Worm (Caenorhabditis elegans) whole organism, L2 larva: ENCODE measurements around the gene C40A11.3.

Experiments used
- alr-1 ChIP-seq: fragments of 150-350 bp; optimal IDR thresholded peaks from 2 replicates; lab custom pipeline; 2014; ENCODE audit warnings: missing biosample characterization, missing genetic modification characterization
- ama-1 ChIP-seq: fragments of 150-350 bp; optimal IDR thresholded peaks from 2 replicates; lab custom pipeline; 2018; ENCODE audit warnings: inconsistent platforms
- egl-27 ChIP-seq: sonication (generic microtip); optimal IDR thresholded peaks from 3 replicates; lab custom pipeline; 2017; ENCODE audit warnings: missing biosample characterization, missing genetic modification reagents, missing genetic modification characterization
- elt-3 ChIP-seq: sonication (generic microtip); optimal IDR thresholded peaks from 2 replicates; lab custom pipeline; 2017; ENCODE audit warnings: missing biosample characterization, missing genetic modification characterization
- lin-11 ChIP-seq: fragments of 150-350 bp; sonication (generic microtip); optimal IDR thresholded peaks from 2 replicates; lab custom pipeline; 2014; ENCODE audit warnings: missing biosample characterization, missing genetic modification characterization, inconsistent platforms, mixed read lengths
- lsy-2 ChIP-seq, 2 experiments: fragments of 150-350 bp in 1 of 2; sonication (generic microtip) in 1 of 2; optimal IDR thresholded peaks; 2 replicates each; lab custom pipeline; 2014 to 2017; ENCODE audit warnings: missing biosample characterization in 2 of 2, missing genetic modification characterization in 2 of 2
- nhr-12 ChIP-seq: fragments of 150-350 bp; optimal IDR thresholded peaks from 2 replicates; lab custom pipeline; 2014; ENCODE audit warnings: missing biosample characterization, missing genetic modification characterization
- snpc-4 ChIP-seq: fragments of 150-350 bp; optimal IDR thresholded peaks from 2 replicates; lab custom pipeline; 2014; ENCODE audit warnings: missing biosample characterization, missing genetic modification characterization
- unc-55 ChIP-seq: fragments of 150-350 bp; sonication (generic microtip); optimal IDR thresholded peaks from 3 replicates; lab custom pipeline; 2014; ENCODE audit warnings: missing biosample characterization, missing genetic modification reagents, missing genetic modification characterization
- unc-62 ChIP-seq: fragments of 150-350 bp; optimal IDR thresholded peaks from 2 replicates; lab custom pipeline; 2014; ENCODE audit warnings: missing biosample characterization, missing genetic modification reagents, missing genetic modification characterization
- ztf-11 ChIP-seq: sonication (generic microtip); optimal IDR thresholded peaks from 2 replicates; lab custom pipeline; 2017; ENCODE audit warnings: missing biosample characterization, missing genetic modification characterization

DNA sequence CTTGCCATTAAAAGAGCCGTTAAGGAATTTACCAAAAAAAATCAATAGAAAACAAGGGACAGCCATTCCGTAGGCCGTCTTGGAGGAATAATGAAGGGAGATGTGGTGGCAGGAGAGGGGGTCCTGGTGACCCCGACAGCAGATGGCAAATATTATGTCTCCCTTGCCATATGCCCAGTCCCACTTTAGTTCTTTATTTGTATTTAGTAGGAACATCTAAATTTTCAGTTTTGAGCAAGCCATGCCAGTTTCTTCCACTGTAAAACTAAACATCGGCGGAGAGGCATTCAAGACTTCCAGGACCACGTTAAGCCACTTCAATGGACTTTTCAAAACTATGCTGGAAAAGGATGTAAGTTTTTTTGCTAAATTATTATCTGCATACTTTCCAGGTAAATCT is 3.7 kb upstream of the C40A11.3 start, which contains the start of gene C40A11.4:
- TF ChIP-seq snpc-4 (tag; lab: Kevin White, UChicago) (no peak), unc-62 (no peak), lsy-2 (tag; optimal IDR thresholded peaks at IDR 0.05; lab: Kevin White, UChicago) (no peak), nhr-12 (tag; lab: Kevin White, UChicago) (no peak), unc-55 (no peak), alr-1 (no peak), lin-11 (tag; lab: Kevin White, UChicago) (no peak), egl-27 (tag; lab: Kevin White, UChicago) (no peak), ama-1 (no peak), elt-3 (tag; lab: Kevin White, UChicago) (no peak), ztf-11 (tag; lab: Kevin White, UChicago) (no peak)
